Fruit fly (Drosophila melanogaster): ENCODE results near the gene Task7.

The Task7 gene

dm6 chr3R:9428189-9428699, 16.2 kb upstream of the Task7 start (continued):
- TF ChIP-seq fd64A (GFP tag; optimal IDR thresholded peaks at IDR 0.05) (peak; percentile 79), CG11696 (GFP tag; IDR thresholded peaks at IDR 0.05) (no peak), BEAF-32 (GFP tag; optimal IDR thresholded peaks at IDR 0.05) (no peak), rib (GFP tag; IDR thresholded peaks at IDR 0.05) (peak; percentile 81), B-H2 (GFP tag; optimal IDR thresholded peaks at IDR 0.05) (peak; percentile 35), Ets97D (GFP tag; optimal IDR thresholded peaks at IDR 0.05) (no peak), Scr (GFP tag; IDR thresholded peaks at IDR 0.05; ENCODE audit: partially characterized antibody) (peak; percentile 41; the same call in 1 of the 2 replicates), Hmx (GFP tag; optimal IDR thresholded peaks at IDR 0.05) (no peak), exex (tag; optimal IDR thresholded peaks at IDR 0.05) (peak; percentile 38), CG12071 (GFP tag; optimal IDR thresholded peaks at IDR 0.05) (peak; percentile 67), Atf3 (GFP tag; optimal IDR thresholded peaks at IDR 0.05) (no peak), CG17361 (GFP tag; IDR thresholded peaks at IDR 0.05) (no peak), chm (GFP tag; IDR thresholded peaks at IDR 0.05) (peak; percentile 73), CG7745 (tag; optimal IDR thresholded peaks at IDR 0.05) (peak; percentile 11), lov (optimal IDR thresholded peaks at IDR 0.05) (no peak), lov (GFP tag; IDR thresholded peaks at IDR 0.05) (no peak), cwo (GFP tag; optimal IDR thresholded peaks at IDR 0.05) (peak; percentile 23), CG6654 (GFP tag; optimal IDR thresholded peaks at IDR 0.05) (no peak), br (optimal IDR thresholded peaks at IDR 0.05) (no peak), CG11723 (GFP tag; optimal IDR thresholded peaks at IDR 0.05) (peak; percentile 43), org-1 (GFP tag; optimal IDR thresholded peaks at IDR 0.05) (peak; percentile 51), Aef1 (GFP tag; IDR thresholded peaks at IDR 0.05) (no peak), Kr (GFP tag; optimal IDR thresholded peaks at IDR 0.05) (peak; percentile 20), CG9437 (GFP tag; optimal IDR thresholded peaks at IDR 0.05) (no peak), HLH3B (GFP tag; IDR thresholded peaks at IDR 0.05) (no peak), CG7928 (GFP tag; optimal IDR thresholded peaks at IDR 0.05) (no peak), en (GFP tag; optimal IDR thresholded peaks at IDR 0.05) (no peak), CG32767 (GFP tag; IDR thresholded peaks at IDR 0.05) (peak; percentile 62; the same call in 1 of the 2 replicates), CG2678 (tag; optimal IDR thresholded peaks at IDR 0.05) (peak; percentile 29), CG4360 (GFP tag; IDR thresholded peaks at IDR 0.05) (peak; percentile 54), CG8924 (tag; optimal IDR thresholded peaks at IDR 0.05) (peak; percentile 14), HLHmδ (GFP tag; optimal IDR thresholded peaks at IDR 0.05) (peak; percentile 51), zen (tag; optimal IDR thresholded peaks at IDR 0.05) (peak; percentile 27), lilli (GFP tag; optimal IDR thresholded peaks at IDR 0.05) (peak; percentile 18), ERR (GFP tag; optimal IDR thresholded peaks at IDR 0.05) (peak; percentile 27), cg (GFP tag; optimal IDR thresholded peaks at IDR 0.05) (peak; percentile 86), CG30431 (GFP tag; optimal IDR thresholded peaks at IDR 0.05) (no peak), sima (GFP tag; optimal IDR thresholded peaks at IDR 0.05) (no peak), CG7556 (GFP tag; optimal IDR thresholded peaks at IDR 0.05) (peak; percentile 17), ap (GFP tag; IDR thresholded peaks at IDR 0.05) (no peak), Hr78 (GFP tag; optimal IDR thresholded peaks at IDR 0.05) (peak in 1 of 2 experiments; percentile 17), CG1024 (GFP tag; IDR thresholded peaks at IDR 0.05) (no peak), HLH4C (GFP tag; IDR thresholded peaks at IDR 0.05; ENCODE audit: partially characterized antibody) (no peak), unc-4 (GFP tag; IDR thresholded peaks at IDR 0.05; ENCODE audit: partially characterized antibody) (peak; percentile 51; the same call in 1 of the 2 replicates), knrl (GFP tag; IDR thresholded peaks at IDR 0.05; ENCODE audit: partially characterized antibody) (no peak), bbx (GFP tag; IDR thresholded peaks at IDR 0.05; ENCODE audit: partially characterized antibody) (0 out of 2 replicates have a peak, but pooled peaks have one; percentile 11), CG6765 (GFP tag; optimal IDR thresholded peaks at IDR 0.05) (peak; percentile 74), mirr (GFP tag; optimal IDR thresholded peaks at IDR 0.05) (peak; percentile 89), Meics (GFP tag; optimal IDR thresholded peaks at IDR 0.05) (peak; percentile 38), CG3163 (GFP tag; optimal IDR thresholded peaks at IDR 0.05) (peak; percentile 21)

Data from whole organism, embryonic.